Fruit fly (Drosophila melanogaster) whole organism, adult: ENCODE results near the gene CG33003.

Experiments
- CG11617 ChIP-seq: fragments of 200-800 bp; sonication (Bioruptor generic); optimal IDR thresholded peaks from 2 replicates; lab custom pipeline; 2017; ENCODE audit warnings: mild to moderate bottlenecking, missing biosample characterization, missing genetic modification reagents, missing genetic modification characterization
- CG12768 ChIP-seq: fragments of 200-800 bp; sonication (Bioruptor generic); optimal IDR thresholded peaks from 2 replicates; lab custom pipeline; 2017; ENCODE audit warnings: missing biosample characterization, missing genetic modification characterization, mild to moderate bottlenecking, moderate library complexity, missing genetic modification reagents
- CG14711 ChIP-seq: fragments of 200-800 bp; sonication (Bioruptor generic); optimal IDR thresholded peaks from 2 replicates; lab custom pipeline; 2018; ENCODE audit warnings: missing biosample characterization, mild to moderate bottlenecking, missing genetic modification characterization, moderate library complexity
- CG1620 ChIP-seq: fragments of 200-800 bp; sonication (Bioruptor generic); optimal IDR thresholded peaks from 2 replicates; lab custom pipeline; 2016; ENCODE audit warnings: missing biosample characterization, missing genetic modification characterization
- CG33017 ChIP-seq: fragments of 200-800 bp; sonication (Bioruptor generic); optimal IDR thresholded peaks from 2 replicates; lab custom pipeline; 2018; ENCODE audit warnings: missing biosample characterization, mild to moderate bottlenecking, missing genetic modification characterization, moderate library complexity
- CG5204 ChIP-seq: fragments of 200-800 bp; sonication (Bioruptor generic); optimal IDR thresholded peaks from 2 replicates; lab custom pipeline; 2016; ENCODE audit warnings: missing biosample characterization, missing genetic modification characterization
- CG7045 ChIP-seq: fragments of 200-800 bp; sonication (Bioruptor generic); optimal IDR thresholded peaks from 2 replicates; lab custom pipeline; 2017; ENCODE audit warnings: missing biosample characterization, mild to moderate bottlenecking, missing genetic modification characterization
- CG7101 ChIP-seq: fragments of 200-800 bp; sonication (Bioruptor generic); optimal IDR thresholded peaks from 2 replicates; lab custom pipeline; 2018; ENCODE audit warnings: missing biosample characterization, mild to moderate bottlenecking, missing genetic modification characterization, moderate library complexity
- Clk ChIP-seq: fragments of 200-800 bp; sonication (Bioruptor generic); optimal IDR thresholded peaks from 2 replicates; lab custom pipeline; 2017; ENCODE audit warnings: missing biosample characterization, missing genetic modification characterization
- Crg-1 ChIP-seq: fragments of 200-800 bp; sonication (Bioruptor generic); optimal IDR thresholded peaks from 2 replicates; lab custom pipeline; 2016; ENCODE audit warnings: missing biosample characterization, missing genetic modification characterization
- Hr96 ChIP-seq: fragments of 200-800 bp; sonication (Bioruptor generic); optimal IDR thresholded peaks from 2 replicates; lab custom pipeline; 2016; ENCODE audit warnings: missing biosample characterization, missing genetic modification characterization
- Mnt ChIP-seq: fragments of 200-800 bp; sonication (Bioruptor generic); optimal IDR thresholded peaks from 2 replicates; lab custom pipeline; 2016; ENCODE audit warnings: missing biosample characterization, mild to moderate bottlenecking, missing genetic modification characterization
- bab1 ChIP-seq: fragments of 200-800 bp; sonication (Bioruptor generic); optimal IDR thresholded peaks from 3 replicates; lab custom pipeline; 2019; ENCODE audit warnings: missing biosample characterization, mild to moderate bottlenecking, missing genetic modification characterization, moderate library complexity
- cic ChIP-seq: fragments of 200-800 bp; sonication (Bioruptor generic); optimal IDR thresholded peaks from 2 replicates; lab custom pipeline; 2017; ENCODE audit warnings: missing biosample characterization, mild to moderate bottlenecking, missing genetic modification characterization, moderate library complexity
- cnc ChIP-seq, 2 experiments: fragments of >200 bp; optimal IDR thresholded peaks; 2 replicates each; lab custom pipeline; 2017
- kay ChIP-seq: fragments of 200-800 bp; sonication (Bioruptor generic); peaks from one replicate; lab custom pipeline; 2016; ENCODE audit warnings: missing biosample characterization, missing genetic modification characterization, borderline replicate concordance
- ovo ChIP-seq: fragments of 200-800 bp; sonication (Bioruptor generic); optimal IDR thresholded peaks from 2 replicates; lab custom pipeline; 2016; ENCODE audit warnings: missing biosample characterization, missing genetic modification characterization
- pad ChIP-seq: fragments of 200-800 bp; sonication (Bioruptor generic); optimal IDR thresholded peaks from 3 replicates; lab custom pipeline; 2017; ENCODE audit warnings: missing biosample characterization, missing genetic modification characterization, mild to moderate bottlenecking, moderate library complexity, missing genetic modification reagents
- tj ChIP-seq: fragments of 200-800 bp; sonication (Bioruptor generic); optimal IDR thresholded peaks from 3 replicates; lab custom pipeline; 2017; ENCODE audit warnings: missing biosample characterization, mild to moderate bottlenecking, missing genetic modification characterization, moderate library complexity
- toe ChIP-seq: fragments of 200-800 bp; sonication (Bioruptor generic); optimal IDR thresholded peaks from 2 replicates; lab custom pipeline; 2016; ENCODE audit warnings: missing biosample characterization, missing genetic modification characterization

CG33003 gene

dm6 chr2L:4403013-4403604, 2.4 kb downstream of the CG33003 start, which contains the start of gene Dim1:
Gene Dim1, plus strand, starts transcription at chr2L:4403251.
- no peak for TF ChIP-seq kay
- TF ChIP-seq toe, result no peak
- peak; percentile 28 for TF ChIP-seq Hr96 (GFP tag; lab: Kevin White, UChicago)
- TF ChIP-seq CG7101 (tag; lab: Kevin White, UChicago), result no peak
- TF ChIP-seq CG1620 (GFP tag; lab: Kevin White, UChicago), result no peak
- peak; percentile 70 for TF ChIP-seq bab1 (GFP tag; lab: Kevin White, UChicago)
- TF ChIP-seq CG11617 (GFP tag; lab: Kevin White, UChicago), result peak; percentile 18
- peak; percentile 8 for TF ChIP-seq CG33017 (tag; lab: Kevin White, UChicago)
- no peak for TF ChIP-seq CG5204

- TF ChIP-seq Mnt (no peak), CG7045 (GFP tag; lab: Kevin White, UChicago) (no peak), CG33017 (tag; lab: Kevin White, UChicago) (no peak), CG11617 (GFP tag; lab: Kevin White, UChicago) (no peak), kay (no peak), CG7101 (tag; lab: Kevin White, UChicago) (no peak), cnc (optimal IDR thresholded peaks at IDR 0.05; lab: Kevin White, UChicago) (no peak), CG5204 (no peak), CG14711 (tag; lab: Kevin White, UChicago) (no peak), pad (GFP tag; lab: Kevin White, UChicago) (no peak), tj (GFP tag; lab: Kevin White, UChicago) (no peak), Crg-1 (GFP tag; lab: Kevin White, UChicago) (no peak), toe (no peak), Clk (no peak), CG1620 (GFP tag; lab: Kevin White, UChicago) (no peak), Hr96 (GFP tag; lab: Kevin White, UChicago) (no peak), CG12768 (GFP tag; lab: Kevin White, UChicago) (no peak), bab1 (GFP tag; lab: Kevin White, UChicago) (no peak), cic (no peak), ovo (GFP tag; lab: Kevin White, UChicago) (no peak)
Observed at dm6 chr2L:4410855-4411254, 10.1 kb downstream of the CG33003 start, which contains the start of gene CG43055. Gene CG43055, plus strand, starts transcription at chr2L:4411155.

- no peak for TF ChIP-seq CG11617 (GFP tag; lab: Kevin White, UChicago)
- no peak for TF ChIP-seq Mnt
Observed at dm6 chr2L:4414059-4414458, 13.3 kb downstream of the CG33003 start.

dm6 chr2L:4416089-4416488, 15.3 kb downstream of the CG33003 start:
- peak; percentile 10 for TF ChIP-seq Hr96 (GFP tag; lab: Kevin White, UChicago)
- no peak for TF ChIP-seq pad (GFP tag; lab: Kevin White, UChicago)
- TF ChIP-seq CG7101 (tag; lab: Kevin White, UChicago), result no peak

- TF ChIP-seq CG14711 (tag; lab: Kevin White, UChicago) (no peak), Mnt (no peak), cnc (optimal IDR thresholded peaks at IDR 0.05; lab: Kevin White, UChicago) (no peak), Hr96 (GFP tag; lab: Kevin White, UChicago) (no peak), kay (no peak), Clk (no peak), CG11617 (GFP tag; lab: Kevin White, UChicago) (no peak), CG1620 (GFP tag; lab: Kevin White, UChicago) (no peak), bab1 (GFP tag; lab: Kevin White, UChicago) (no peak), cic (no peak), pad (GFP tag; lab: Kevin White, UChicago) (no peak), toe (no peak), CG12768 (GFP tag; lab: Kevin White, UChicago) (peak; percentile 13), Crg-1 (GFP tag; lab: Kevin White, UChicago) (no peak), CG5204 (peak; percentile 43), CG7045 (GFP tag; lab: Kevin White, UChicago) (peak; percentile 36), CG7101 (tag; lab: Kevin White, UChicago) (no peak), ovo (GFP tag; lab: Kevin White, UChicago) (no peak), tj (GFP tag; lab: Kevin White, UChicago) (no peak), CG33017 (tag; lab: Kevin White, UChicago) (peak; percentile 42)
Observed at dm6 chr2L:4416903-4417302, 16.1 kb downstream of the CG33003 start.

- TF ChIP-seq CG5204 (no peak), CG1620 (GFP tag; lab: Kevin White, UChicago) (no peak), kay (peak; percentile 9)
Observed at dm6 chr2L:4417982-4418381, 17.2 kb downstream of the CG33003 start.

- no peak for TF ChIP-seq CG33017 (tag; lab: Kevin White, UChicago)
- TF ChIP-seq CG1620 (GFP tag; lab: Kevin White, UChicago), result no peak
- no peak for TF ChIP-seq pad (GFP tag; lab: Kevin White, UChicago)
- TF ChIP-seq cnc (optimal IDR thresholded peaks at IDR 0.05; lab: Kevin White, UChicago), result no peak
- TF ChIP-seq ovo (GFP tag; lab: Kevin White, UChicago), result no peak
- no peak for TF ChIP-seq Crg-1 (GFP tag; lab: Kevin White, UChicago)
Observed at dm6 chr2L:4418819-4419218, 18.1 kb downstream of the CG33003 start.
